Worm (Caenorhabditis elegans): ENCODE measurements around the gene srx-23.

srx-23 gene

ce11 chrV:702260-702659 is 20.1 kb downstream of the srx-23 start, which contains the start of gene srbc-37:
Gene srbc-37 (plus strand): TSS chrV:702560.
- no peak for TF ChIP-seq ceh-13 (GFP tag; optimal IDR thresholded peaks at IDR 0.05)
- no peak for TF ChIP-seq pes-1 (GFP tag; IDR thresholded peaks at IDR 0.05)
- no peak for TF ChIP-seq hnd-1 (tag; optimal IDR thresholded peaks at IDR 0.05)
- no peak for TF ChIP-seq ceh-36 (tag; optimal IDR thresholded peaks at IDR 0.05)
- no peak for TF ChIP-seq aly-1 (tag; optimal IDR thresholded peaks at IDR 0.05)
- TF ChIP-seq ets-7 (tag; optimal IDR thresholded peaks at IDR 0.05), result no peak
- no peak for TF ChIP-seq F13C5.2 (tag; optimal IDR thresholded peaks at IDR 0.05)

ce11 chrV:706449-706848 is 24.3 kb downstream of the srx-23 start:
- TF ChIP-seq scrt-1 (GFP tag; IDR thresholded peaks at IDR 0.05) (peak; percentile 68; the same call in 1 of the 2 replicates), flt-1 (GFP tag; IDR thresholded peaks at IDR 0.05) (peak; percentile 37; the same call in 1 of the 2 replicates), pes-1 (GFP tag; IDR thresholded peaks at IDR 0.05) (peak; percentile 78), tbx-11 (GFP tag; IDR thresholded peaks at IDR 0.05) (peak; percentile 27; the same call in 1 of the 2 replicates), tbx-37 (GFP tag; conservative IDR thresholded peaks at IDR 0.05) (0 out of 2 replicates have a peak, but pooled peaks have one; percentile 4)

ce11 chrV:706918-707317 is 24.8 kb downstream of the srx-23 start, which contains the start of gene srbc-38:
Gene srbc-38 (plus strand): TSS chrV:707218.
- TF ChIP-seq tbx-11 (GFP tag; IDR thresholded peaks at IDR 0.05), result no peak
- TF ChIP-seq pes-1 (GFP tag; IDR thresholded peaks at IDR 0.05), result no peak
- TF ChIP-seq ceh-36 (tag; optimal IDR thresholded peaks at IDR 0.05), result no peak
- TF ChIP-seq flt-1 (GFP tag; IDR thresholded peaks at IDR 0.05), result no peak
- TF ChIP-seq ceh-13 (GFP tag; optimal IDR thresholded peaks at IDR 0.05), result no peak
- no peak for TF ChIP-seq hnd-1 (tag; optimal IDR thresholded peaks at IDR 0.05)
- no peak for TF ChIP-seq tbx-37 (GFP tag; conservative IDR thresholded peaks at IDR 0.05)
- TF ChIP-seq hmbx-1 (tag; optimal IDR thresholded peaks at IDR 0.05), result no peak
- TF ChIP-seq B0310.2 (tag; optimal IDR thresholded peaks at IDR 0.05), result no peak
- TF ChIP-seq hmg-4 (GFP tag; optimal IDR thresholded peaks at IDR 0.05), result no peak
- no peak for TF ChIP-seq ama-1 (optimal IDR thresholded peaks at IDR 0.05)
- no peak for TF ChIP-seq scrt-1 (GFP tag; IDR thresholded peaks at IDR 0.05)
- no peak for TF ChIP-seq sea-1 (GFP tag; conservative IDR thresholded peaks at IDR 0.05)
- TF ChIP-seq ets-7 (tag; optimal IDR thresholded peaks at IDR 0.05), result no peak
- no peak for TF ChIP-seq tra-4 (tag; optimal IDR thresholded peaks at IDR 0.05)
- no peak for TF ChIP-seq F13C5.2 (tag; optimal IDR thresholded peaks at IDR 0.05)
- TF ChIP-seq aly-1 (tag; optimal IDR thresholded peaks at IDR 0.05), result no peak

ce11 chrV:708808-709207 is 26.7 kb downstream of the srx-23 start, which contains the start of gene srbc-39:
Gene srbc-39 (plus strand): TSS chrV:709108.
- TF ChIP-seq sea-1 (GFP tag; conservative IDR thresholded peaks at IDR 0.05) (no peak), ceh-36 (tag; optimal IDR thresholded peaks at IDR 0.05) (no peak), tbx-37 (GFP tag; conservative IDR thresholded peaks at IDR 0.05) (no peak)

ce11 chrV:712882-713281 is 30.8 kb downstream of the srx-23 start, which contains the start of gene cyp-33C11:
Gene cyp-33C11 (minus strand): TSS chrV:712982.
- TF ChIP-seq aly-1 (tag; optimal IDR thresholded peaks at IDR 0.05) (no peak), tbx-11 (GFP tag; IDR thresholded peaks at IDR 0.05) (no peak), ama-1 (optimal IDR thresholded peaks at IDR 0.05) (no peak), hnd-1 (tag; optimal IDR thresholded peaks at IDR 0.05) (no peak), tra-4 (tag; optimal IDR thresholded peaks at IDR 0.05) (no peak), ceh-13 (GFP tag; optimal IDR thresholded peaks at IDR 0.05) (no peak)

- TF ChIP-seq B0310.2 (tag; optimal IDR thresholded peaks at IDR 0.05) (no peak), flt-1 (GFP tag; IDR thresholded peaks at IDR 0.05) (no peak), ama-1 (optimal IDR thresholded peaks at IDR 0.05) (no peak), ceh-13 (GFP tag; optimal IDR thresholded peaks at IDR 0.05) (no peak), hmbx-1 (tag; optimal IDR thresholded peaks at IDR 0.05) (no peak), hmg-4 (GFP tag; optimal IDR thresholded peaks at IDR 0.05) (no peak)
Observed at ce11 chrV:719731-720130, 37.6 kb downstream of the srx-23 start, which contains the start of gene srbc-40. Gene srbc-40 (minus strand): TSS chrV:719831.

- TF ChIP-seq scrt-1 (GFP tag; IDR thresholded peaks at IDR 0.05), result no peak
- no peak for TF ChIP-seq ets-7 (tag; optimal IDR thresholded peaks at IDR 0.05)
- TF ChIP-seq ceh-36 (tag; optimal IDR thresholded peaks at IDR 0.05), result no peak
- TF ChIP-seq B0310.2 (tag; optimal IDR thresholded peaks at IDR 0.05), result no peak
- TF ChIP-seq hmbx-1 (tag; optimal IDR thresholded peaks at IDR 0.05), result no peak
Observed at ce11 chrV:722889-723288, 40.8 kb downstream of the srx-23 start.

ce11 chrV:723895-724352 is 41.8 kb downstream of the srx-23 start, which contains the start of gene fbxb-72:
Gene fbxb-72 (minus strand): TSS chrV:723952.
- TF ChIP-seq ceh-13 (GFP tag; optimal IDR thresholded peaks at IDR 0.05) (no peak), tbx-37 (GFP tag; conservative IDR thresholded peaks at IDR 0.05) (no peak), hnd-1 (tag; optimal IDR thresholded peaks at IDR 0.05) (no peak), B0310.2 (tag; optimal IDR thresholded peaks at IDR 0.05) (no peak), ceh-36 (tag; optimal IDR thresholded peaks at IDR 0.05) (no peak), F13C5.2 (tag; optimal IDR thresholded peaks at IDR 0.05) (no peak), tbx-11 (GFP tag; IDR thresholded peaks at IDR 0.05) (no peak), tra-4 (tag; optimal IDR thresholded peaks at IDR 0.05) (no peak), hmg-4 (GFP tag; optimal IDR thresholded peaks at IDR 0.05) (no peak), ets-7 (tag; optimal IDR thresholded peaks at IDR 0.05) (no peak), pes-1 (GFP tag; IDR thresholded peaks at IDR 0.05) (no peak)

- TF ChIP-seq hnd-1 (tag; optimal IDR thresholded peaks at IDR 0.05), result no peak
- no peak for TF ChIP-seq ceh-36 (tag; optimal IDR thresholded peaks at IDR 0.05)
Observed at ce11 chrV:724470-724890, 42.3 kb downstream of the srx-23 start.
